Fruit fly (Drosophila melanogaster): ENCODE data around the gene CG32579.

DNA sequence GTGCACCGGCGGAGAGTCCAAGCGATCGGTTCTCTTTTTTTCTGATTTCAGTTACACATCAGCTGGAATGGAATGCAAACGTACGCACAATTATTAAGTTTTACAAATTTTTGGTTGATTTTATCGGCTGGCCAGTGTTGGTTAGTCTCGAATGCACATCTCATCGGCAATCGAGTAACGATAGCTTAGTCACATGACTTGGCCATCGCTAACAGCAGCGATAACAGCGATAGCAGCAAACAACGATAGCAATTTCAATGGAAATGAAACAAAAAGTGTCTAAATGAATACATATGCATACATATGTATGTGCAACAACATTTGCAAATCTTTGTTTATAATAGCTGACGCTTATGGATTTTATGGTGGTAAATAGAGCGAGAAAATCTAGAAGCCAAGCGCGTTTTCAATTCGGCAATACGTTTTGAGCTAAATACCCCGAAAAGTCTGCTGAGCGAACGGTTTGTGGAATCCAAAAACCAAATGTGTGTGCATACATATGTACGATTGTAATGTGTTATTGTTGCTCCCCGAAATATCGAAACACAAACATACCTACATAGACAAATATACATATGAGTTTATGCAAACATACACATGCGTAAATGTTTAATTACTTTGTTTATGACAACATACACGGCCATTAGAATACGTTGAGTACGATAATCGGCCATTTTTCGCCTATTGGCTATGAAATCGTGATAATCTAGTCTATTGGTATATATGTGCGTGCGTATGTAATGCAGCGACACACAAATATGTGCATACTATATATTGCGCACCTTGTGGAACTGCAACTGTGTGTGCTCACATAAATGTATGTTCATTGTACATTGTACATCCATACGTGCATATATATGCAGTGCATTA is 26.4 kb upstream of the CG32579 start, which contains the start of gene CG3632:
- no peak for TF ChIP-seq CG8478 (optimal IDR thresholded peaks at IDR 0.05)
- no peak for TF ChIP-seq CTCF (optimal IDR thresholded peaks at IDR 0.05)

Data from S2 (cell line).